Worm (Caenorhabditis elegans): Measurements from ENCODE around the gene mtpn-1.

DNA sequence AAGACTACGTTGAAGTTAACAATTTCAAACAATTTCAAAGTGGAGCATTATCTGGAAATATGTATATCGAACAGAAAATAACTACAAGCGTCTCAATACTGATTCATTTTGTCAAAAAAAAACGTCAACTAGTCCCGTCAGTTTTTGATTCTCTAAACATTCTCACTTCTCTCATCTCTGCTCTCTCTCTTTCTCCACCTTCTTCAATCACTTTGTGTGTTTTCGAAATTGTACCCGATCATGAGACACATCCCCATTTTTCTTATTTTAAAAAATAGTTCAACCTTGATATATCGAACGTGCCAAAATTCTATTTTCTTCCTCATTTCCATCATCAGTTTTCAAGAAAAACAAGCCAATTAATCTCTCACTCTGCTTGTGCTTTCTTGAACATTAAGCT, 26.4 kb upstream of the mtpn-1 start:
- no peak for TF ChIP-seq cog-1 (tag; optimal IDR thresholded peaks at IDR 0.05)
- no peak for TF ChIP-seq flt-1 (GFP tag; IDR thresholded peaks at IDR 0.05)
